Worm (Caenorhabditis elegans): ENCODE results near the gene H06I04.3.

DNA sequence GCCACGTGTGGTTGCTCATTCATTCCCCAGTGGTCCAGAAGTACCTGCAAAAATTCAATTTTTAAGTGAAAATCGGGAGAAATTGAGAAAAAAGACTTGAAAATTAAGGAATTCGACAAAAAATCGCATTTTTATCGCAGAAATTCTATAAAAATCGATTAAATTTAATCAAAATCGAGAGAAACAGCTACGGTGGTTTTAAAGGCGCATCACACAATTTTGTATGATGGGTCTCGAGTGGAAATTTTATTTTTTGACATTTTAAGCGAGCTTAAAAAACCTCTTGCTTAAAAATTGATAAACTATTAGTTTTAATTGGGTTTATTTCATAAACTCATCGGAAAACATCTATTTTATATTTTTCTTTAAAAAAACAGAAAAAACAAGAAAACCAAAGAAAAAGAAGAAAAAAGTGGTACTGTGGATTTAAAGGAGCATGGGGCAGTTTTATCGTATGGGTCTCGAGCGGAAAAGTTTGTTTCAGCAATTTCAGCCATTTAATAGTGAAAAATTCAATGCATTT, 56.8 kb downstream of the H06I04.3 start, which contains the start of gene nipa-1:
- TF ChIP-seq snpc-4 (tag; optimal IDR thresholded peaks at IDR 0.05) (no peak), fkh-8 (tag; optimal IDR thresholded peaks at IDR 0.05) (no peak), ama-1 (optimal IDR thresholded peaks at IDR 0.05) (no peak), C04F5.9 (tag; optimal IDR thresholded peaks at IDR 0.05) (no peak), unc-130 (tag; optimal IDR thresholded peaks at IDR 0.05) (no peak), pag-3 (tag; optimal IDR thresholded peaks at IDR 0.05; ENCODE audit: borderline replicate concordance, insufficient read depth) (no peak), nhr-237 (tag; optimal IDR thresholded peaks at IDR 0.05) (no peak), blmp-1 (tag; optimal IDR thresholded peaks at IDR 0.05) (no peak), dpl-1 (GFP tag; optimal IDR thresholded peaks at IDR 0.05) (no peak), F16B12.6 (tag; optimal IDR thresholded peaks at IDR 0.05) (no peak), ces-1 (GFP tag; optimal IDR thresholded peaks at IDR 0.05) (no peak), irx-1 (tag; optimal IDR thresholded peaks at IDR 0.05) (no peak), lin-39 (tag; optimal IDR thresholded peaks at IDR 0.05) (no peak), tbx-2 (tag; optimal IDR thresholded peaks at IDR 0.05) (no peak)

Measured in whole organism, L1 larva.